Worm (Caenorhabditis elegans) whole organism, L1 larva: ENCODE data around the gene col-87.

Source experiments
- C34B4.2 ChIP-seq: sonication (generic microtip); optimal IDR thresholded peaks from 2 replicates; lab custom pipeline; 2017; ENCODE audit warnings: mild to moderate bottlenecking, missing genetic modification characterization, missing compliant biosample characterization
- F16B12.6 ChIP-seq: fragments of 150-350 bp; optimal IDR thresholded peaks from 2 replicates; lab custom pipeline; 2014; ENCODE audit warnings: missing biosample characterization, missing genetic modification characterization
- blmp-1 ChIP-seq: fragments of 150-350 bp; optimal IDR thresholded peaks from 2 replicates; lab custom pipeline; 2014; ENCODE audit warnings: missing biosample characterization, missing genetic modification characterization
- ceh-63 ChIP-seq: fragments of 200-800 bp; sonication (Bioruptor generic); optimal IDR thresholded peaks from 2 replicates; lab custom pipeline; 2018; ENCODE audit warnings: mild to moderate bottlenecking, missing genetic modification characterization, missing compliant biosample characterization
- dpl-1 ChIP-seq, 3 experiments: fragments of 150-350 bp in 2 of 3; sonication (generic microtip) in 1 of 3; optimal IDR thresholded peaks; 2 replicates each; lab custom pipeline; 2014 to 2017; ENCODE audit warnings: missing biosample characterization in 3 of 3, missing genetic modification characterization in 3 of 3, missing genetic modification reagents in 3 of 3
- efl-1 ChIP-seq, 4 experiments: fragments of 150-350 bp; optimal IDR thresholded peaks in 3 of 4; peaks in 1 of 4; 1 replicate in 1 of 4; 2 replicates in 3 of 4; lab custom pipeline; 2014; ENCODE audit warnings: missing biosample characterization in 2 of 4, missing genetic modification characterization in 2 of 4, missing genetic modification reagents in 2 of 4
- efl-3 ChIP-seq: fragments of 200-800 bp; sonication (Bioruptor generic); optimal IDR thresholded peaks from 2 replicates; lab custom pipeline; 2018; ENCODE audit warnings: mild to moderate bottlenecking, missing genetic modification characterization, missing compliant biosample characterization
- egl-27 ChIP-seq, 2 experiments: fragments of 150-350 bp in 1 of 2; sonication (generic microtip); optimal IDR thresholded peaks; 3 replicates each; lab custom pipeline; 2017 to 2018; ENCODE audit warnings: missing biosample characterization in 2 of 2, missing genetic modification characterization in 2 of 2, missing genetic modification reagents in 2 of 2
- fkh-10 ChIP-seq: sonication (generic microtip); optimal IDR thresholded peaks from 2 replicates; lab custom pipeline; 2017; ENCODE audit warnings: missing biosample characterization, missing genetic modification reagents, missing genetic modification characterization
- fkh-4 ChIP-seq: sonication (generic microtip); optimal IDR thresholded peaks from 2 replicates; lab custom pipeline; 2016; ENCODE audit warnings: missing compliant biosample characterization, missing genetic modification characterization, borderline replicate concordance
- fkh-8 ChIP-seq: sonication (generic microtip); optimal IDR thresholded peaks from 2 replicates; lab custom pipeline; 2016; ENCODE audit warnings: mild to moderate bottlenecking, missing genetic modification characterization, missing compliant biosample characterization
- grh-1 ChIP-seq: fragments of 200-800 bp; sonication (Bioruptor generic); IDR thresholded peaks from 2 replicates; pipeline ENCODE4 v1.3.6; 2022; ENCODE audit warnings: missing genetic modification reagents, missing genetic modification characterization, missing compliant biosample characterization
- isw-1 ChIP-seq: fragments of 200-800 bp; sonication (Bioruptor generic); IDR thresholded peaks from 2 replicates; pipeline ENCODE4 v1.3.6; 2022; ENCODE audit warnings: missing genetic modification characterization, missing compliant biosample characterization
- jun-1 ChIP-seq: fragments of 150-350 bp; optimal IDR thresholded peaks from 2 replicates; lab custom pipeline; 2014; ENCODE audit warnings: missing biosample characterization, missing genetic modification reagents, missing genetic modification characterization
- lin-14 ChIP-seq: fragments of 200-800 bp; sonication (Bioruptor generic); optimal IDR thresholded peaks from 2 replicates; lab custom pipeline; 2018; ENCODE audit warnings: mild to moderate bottlenecking, missing genetic modification characterization, moderate library complexity, missing compliant biosample characterization
- lsy-2 ChIP-seq, 2 experiments: fragments of 150-350 bp; optimal IDR thresholded peaks; 2 replicates each; lab custom pipeline; 2014; ENCODE audit warnings: missing biosample characterization in 2 of 2, missing genetic modification characterization in 2 of 2
- mab-9 ChIP-seq: fragments of 200-800 bp; sonication (Bioruptor generic); IDR thresholded peaks from 2 replicates; pipeline ENCODE4 v1.3.6; 2022; ENCODE audit warnings: missing genetic modification reagents, missing genetic modification characterization, missing compliant biosample characterization
- mep-1 ChIP-seq: fragments of 150-350 bp; optimal IDR thresholded peaks from 2 replicates; lab custom pipeline; 2014; ENCODE audit warnings: missing biosample characterization, missing genetic modification characterization
- nhr-19 ChIP-seq: fragments of 200-800 bp; sonication (Bioruptor generic); conservative IDR thresholded peaks from 2 replicates; pipeline ENCODE4 v1.3.6; 2022; ENCODE audit warnings: missing genetic modification characterization, missing compliant biosample characterization
- nhr-237 ChIP-seq: fragments of 150-350 bp; optimal IDR thresholded peaks from 2 replicates; lab custom pipeline; 2014; ENCODE audit warnings: missing biosample characterization, missing genetic modification characterization
- nhr-28 ChIP-seq: fragments of 150-350 bp; optimal IDR thresholded peaks from 2 replicates; lab custom pipeline; 2014; ENCODE audit warnings: missing biosample characterization, missing genetic modification characterization
- nhr-84 ChIP-seq: sonication (generic microtip); optimal IDR thresholded peaks from 2 replicates; lab custom pipeline; 2017; ENCODE audit warnings: missing biosample characterization, missing genetic modification characterization
- nhr-85 ChIP-seq: sonication (generic microtip); peaks from one replicate; lab custom pipeline; 2016; ENCODE audit warnings: missing genetic modification characterization, inconsistent platforms, missing compliant biosample characterization
- nhr-90 ChIP-seq: sonication (generic microtip); optimal IDR thresholded peaks from 2 replicates; lab custom pipeline; 2016; ENCODE audit warnings: mild to moderate bottlenecking, missing genetic modification characterization, missing compliant biosample characterization; ENCODE audit not compliant: poor library complexity
- pqm-1 ChIP-seq: sonication (generic microtip); optimal IDR thresholded peaks from 3 replicates; lab custom pipeline; 2017; ENCODE audit warnings: missing biosample characterization, missing genetic modification characterization
- rnt-1 ChIP-seq: sonication (generic microtip); optimal IDR thresholded peaks from 2 replicates; lab custom pipeline; 2016; ENCODE audit warnings: mild to moderate bottlenecking, missing genetic modification characterization, moderate library complexity, missing compliant biosample characterization
- snpc-4 ChIP-seq: fragments of 150-350 bp; optimal IDR thresholded peaks from 2 replicates; lab custom pipeline; 2014; ENCODE audit warnings: missing biosample characterization, missing genetic modification characterization
- sox-4 ChIP-seq: sonication (generic microtip); optimal IDR thresholded peaks from 2 replicates; lab custom pipeline; 2016; ENCODE audit warnings: missing genetic modification characterization, missing compliant biosample characterization
- sptf-1 ChIP-seq: fragments of 150-350 bp; optimal IDR thresholded peaks from 2 replicates; lab custom pipeline; 2014; ENCODE audit warnings: missing biosample characterization, missing genetic modification characterization
- swsn-7 ChIP-seq: sonication (generic microtip); optimal IDR thresholded peaks from 2 replicates; lab custom pipeline; 2016; ENCODE audit warnings: missing genetic modification characterization, missing compliant biosample characterization
- tbx-2 ChIP-seq: sonication (generic microtip); optimal IDR thresholded peaks from 2 replicates; lab custom pipeline; 2016; ENCODE audit warnings: missing genetic modification characterization, missing compliant biosample characterization
- tlp-1 ChIP-seq: fragments of 150-350 bp; optimal IDR thresholded peaks from 2 replicates; lab custom pipeline; 2014; ENCODE audit warnings: missing biosample characterization, missing genetic modification characterization
- unc-98 ChIP-seq: fragments of 200-800 bp; sonication (Bioruptor generic); IDR thresholded peaks from 2 replicates; pipeline ENCODE4 v1.3.6; 2022; ENCODE audit warnings: missing genetic modification characterization, missing compliant biosample characterization
- xbp-1 ChIP-seq: sonication (generic microtip); optimal IDR thresholded peaks from 2 replicates; lab custom pipeline; 2016; ENCODE audit warnings: missing genetic modification characterization, missing compliant biosample characterization
- ztf-4 ChIP-seq: fragments of 150-350 bp; optimal IDR thresholded peaks from 2 replicates; lab custom pipeline; 2014; ENCODE audit warnings: missing biosample characterization, missing genetic modification characterization

col-87 gene

ce11 chrII:14106164-14106563, 11.7 kb upstream of the col-87 start:
- TF ChIP-seq nhr-85 (tag; lab: Kevin White, UChicago) (peak; percentile 59), ztf-4 (tag; lab: Kevin White, UChicago) (no peak), sox-4 (tag; lab: Kevin White, UChicago) (no peak)

ce11 chrII:14104470-14104869, 10.0 kb upstream of the col-87 start, which contains the start of gene gur-4:
Gene gur-4 (plus strand): TSS chrII:14104770.
- no peak for TF ChIP-seq swsn-7 (tag; lab: Kevin White, UChicago)

ce11 chrII:14102112-14102511, 7.6 kb upstream of the col-87 start:
- no peak for TF ChIP-seq mep-1 (tag; lab: Kevin White, UChicago)
- TF ChIP-seq F16B12.6, result no peak
- peak in 1 of 2 experiments; percentile 4 for TF ChIP-seq lsy-2 (tag; optimal IDR thresholded peaks at IDR 0.05; lab: Kevin White, UChicago)
- no peak for TF ChIP-seq nhr-84 (tag; lab: Kevin White, UChicago)
- peak in 1 of 3 experiments; percentile 22 for TF ChIP-seq dpl-1 (GFP tag; optimal IDR thresholded peaks at IDR 0.05; lab: Kevin White, UChicago)
- TF ChIP-seq xbp-1 (tag; lab: Kevin White, UChicago), result no peak
- no peak for TF ChIP-seq efl-1 (optimal IDR thresholded peaks at IDR 0.05; lab: Kevin White, UChicago)
- peak in 1 of 2 experiments; percentile 15 for TF ChIP-seq efl-1 (GFP tag; optimal IDR thresholded peaks at IDR 0.05 in 1 of 2; lab: Kevin White, UChicago)

ce11 chrII:14100963-14101362, 6.5 kb upstream of the col-87 start, which contains the start of gene bkip-1:
Gene bkip-1 (plus strand): TSS chrII:14101263.
- TF ChIP-seq nhr-237 (no peak), egl-27 (tag; optimal IDR thresholded peaks at IDR 0.05; lab: Kevin White, UChicago) (no peak), mep-1 (tag; lab: Kevin White, UChicago) (no peak), snpc-4 (no peak), jun-1 (tag; lab: Kevin White, UChicago) (no peak), nhr-90 (tag; lab: Kevin White, UChicago) (no peak), sptf-1 (tag; lab: Kevin White, UChicago) (no peak), pqm-1 (tag; lab: Kevin White, UChicago) (no peak)

ce11 chrII:14098348-14098747, 3.9 kb upstream of the col-87 start:
- no peak for TF ChIP-seq tbx-2 (tag; lab: Kevin White, UChicago)
- no peak for TF ChIP-seq sptf-1 (tag; lab: Kevin White, UChicago)
- TF ChIP-seq C34B4.2 (tag; lab: Kevin White, UChicago), result no peak
- no peak for TF ChIP-seq fkh-4 (tag; lab: Kevin White, UChicago)
- TF ChIP-seq lin-14 (GFP tag; lab: Kevin White, UChicago), result peak; percentile 48
- no peak for TF ChIP-seq tlp-1
- no peak for TF ChIP-seq isw-1 (GFP tag; lab: Robert Waterston, UW)
- TF ChIP-seq ceh-63, result no peak

- TF ChIP-seq fkh-8 (tag; lab: Kevin White, UChicago) (no peak), sox-4 (tag; lab: Kevin White, UChicago) (no peak), nhr-28 (tag; lab: Kevin White, UChicago) (no peak), nhr-19 (GFP tag; lab: Robert Waterston, UW) (no peak), unc-98 (GFP tag; lab: Robert Waterston, UW) (no peak), fkh-10 (GFP tag; lab: Kevin White, UChicago) (no peak), blmp-1 (tag; lab: Kevin White, UChicago) (no peak), egl-27 (tag; optimal IDR thresholded peaks at IDR 0.05; lab: Kevin White, UChicago) (no peak), grh-1 (GFP tag; lab: Robert Waterston, UW) (no peak), mab-9 (GFP tag; lab: Robert Waterston, UW) (no peak), lin-14 (GFP tag; lab: Kevin White, UChicago) (no peak), rnt-1 (tag; lab: Kevin White, UChicago) (no peak), ceh-63 (no peak), efl-3 (GFP tag; lab: Kevin White, UChicago) (no peak), nhr-85 (tag; lab: Kevin White, UChicago) (no peak)
Measured at ce11 chrII:14097518-14097917, 3.0 kb upstream of the col-87 start, which contains the start of gene Y39G8C.2. Gene Y39G8C.2 (minus strand): TSS chrII:14097618.
